Fruit fly (Drosophila melanogaster): ENCODE results near the gene CG6299.

dm6 chrX:15496651-15497409, 34.3 kb downstream of the CG6299 start:
- TF ChIP-seq h (optimal IDR thresholded peaks at IDR 0.05) = no peak
- no peak for TF ChIP-seq ttk (optimal IDR thresholded peaks at IDR 0.05)
- TF ChIP-seq psq (optimal IDR thresholded peaks at IDR 0.05) = no peak
- TF ChIP-seq insv (optimal IDR thresholded peaks at IDR 0.05) = no peak
- TF ChIP-seq Sin3A (optimal IDR thresholded peaks at IDR 0.05) = no peak

Data from Kc167 (cell line).